Fruit fly (Drosophila melanogaster) whole organism, embryonic: ENCODE data around the gene Eip75B.
A peak's percentile ranks its signal among the peaks of the same experiment; 100 is the strongest.

Experiments
- Ada2b ChIP-seq: fragments of 200-800 bp; sonication (Bioruptor generic); IDR thresholded peaks from 2 replicates; pipeline ENCODE4 v1.3.6; 2022; ENCODE audit warnings: missing biosample characterization, missing genetic modification characterization
- CG10654 ChIP-seq: fragments of 200-800 bp; sonication (Bioruptor generic); optimal IDR thresholded peaks from 2 replicates; lab custom pipeline; 2016; ENCODE audit warnings: missing biosample characterization, missing genetic modification characterization
- CG12104 ChIP-seq: fragments of 200-800 bp; sonication (Bioruptor generic); optimal IDR thresholded peaks from 3 replicates; lab custom pipeline; 2016; ENCODE audit warnings: missing biosample characterization, missing genetic modification characterization
- CG12744 ChIP-seq: fragments of 200-800 bp; sonication (Bioruptor generic); optimal IDR thresholded peaks from 2 replicates; lab custom pipeline; 2016; ENCODE audit warnings: missing biosample characterization, missing genetic modification characterization
- CG13624 ChIP-seq: fragments of 200-800 bp; sonication (Bioruptor generic); optimal IDR thresholded peaks from 2 replicates; lab custom pipeline; 2016; ENCODE audit warnings: missing biosample characterization, missing genetic modification characterization
- CG14050 ChIP-seq: fragments of 200-800 bp; sonication (Bioruptor generic); IDR thresholded peaks from 3 replicates; pipeline ENCODE4 v1.3.6; 2022; ENCODE audit warnings: missing biosample characterization, missing genetic modification characterization
- CG17328 ChIP-seq: fragments of 200-800 bp; sonication (Bioruptor generic); IDR thresholded peaks from 2 replicates; pipeline ENCODE4 v1.3.6; 2022; ENCODE audit warnings: missing biosample characterization, missing genetic modification characterization
- CG17385 ChIP-seq: fragments of 200-800 bp; sonication (Bioruptor generic); optimal IDR thresholded peaks from 3 replicates; lab custom pipeline; 2018; ENCODE audit warnings: missing biosample characterization, mild to moderate bottlenecking, missing genetic modification characterization
- CG2199 ChIP-seq: fragments of 200-800 bp; sonication (Bioruptor generic); IDR thresholded peaks from 3 replicates; pipeline ENCODE4 v1.3.6; 2022; ENCODE audit warnings: missing biosample characterization, missing genetic modification characterization
- CG2202 ChIP-seq: fragments of 200-800 bp; sonication (Bioruptor generic); optimal IDR thresholded peaks from 2 replicates; lab custom pipeline; 2018; ENCODE audit warnings: missing biosample characterization, mild to moderate bottlenecking, missing genetic modification characterization
- CG2678 ChIP-seq: fragments of 200-800 bp; sonication (Bioruptor generic); optimal IDR thresholded peaks from 3 replicates; lab custom pipeline; 2019; ENCODE audit warnings: missing biosample characterization, mild to moderate bottlenecking, missing genetic modification characterization, moderate library complexity
- CG33213 ChIP-seq: fragments of 200-800 bp; sonication (Bioruptor generic); optimal IDR thresholded peaks from 3 replicates; lab custom pipeline; 2016; ENCODE audit warnings: missing biosample characterization, missing genetic modification characterization
- CG4424 ChIP-seq: fragments of 200-800 bp; sonication (Bioruptor generic); optimal IDR thresholded peaks from 3 replicates; lab custom pipeline; 2016; ENCODE audit warnings: missing biosample characterization, missing genetic modification characterization
- CG9215 ChIP-seq: fragments of 200-800 bp; sonication (Bioruptor generic); IDR thresholded peaks from 2 replicates; pipeline ENCODE4 v1.3.6; 2022; ENCODE audit warnings: missing biosample characterization, missing genetic modification characterization
- Dbx ChIP-seq: fragments of 200-800 bp; sonication (Bioruptor generic); IDR thresholded peaks from 3 replicates; pipeline ENCODE4 v1.3.6; 2022; ENCODE audit warnings: missing biosample characterization, missing genetic modification characterization
- Deaf1 ChIP-seq: fragments of 200-800 bp; optimal IDR thresholded peaks from 3 replicates; lab custom pipeline; 2019; ENCODE audit warnings: missing biosample characterization, mild to moderate bottlenecking, missing genetic modification characterization, moderate library complexity
- Gug ChIP-seq: fragments of 200-800 bp; sonication (Bioruptor generic); IDR thresholded peaks from 4 replicates; pipeline ENCODE4 v1.3.6; 2022; ENCODE audit warnings: missing biosample characterization, missing genetic modification characterization
- H2.0 ChIP-seq: fragments of 200-800 bp; sonication (Bioruptor generic); IDR thresholded peaks from 2 replicates; pipeline ENCODE4 v1.3.6; 2022; ENCODE audit warnings: missing biosample characterization, missing genetic modification characterization
- NFAT ChIP-seq: fragments of 200-800 bp; sonication (Bioruptor generic); IDR thresholded peaks from 2 replicates; pipeline ENCODE4 v1.3.6; 2022; ENCODE audit warnings: missing biosample characterization, missing genetic modification characterization
- Oli ChIP-seq: fragments of 200-800 bp; sonication (Bioruptor generic); optimal IDR thresholded peaks from 2 replicates; lab custom pipeline; 2018; ENCODE audit warnings: missing biosample characterization, mild to moderate bottlenecking, missing genetic modification characterization, moderate library complexity
- Optix ChIP-seq: fragments of 200-800 bp; sonication (Bioruptor generic); IDR thresholded peaks from 3 replicates; pipeline ENCODE4 v1.3.6; 2022; ENCODE audit warnings: missing biosample characterization, missing genetic modification characterization
- Rx ChIP-seq: fragments of 200-800 bp; sonication (Bioruptor generic); IDR thresholded peaks from 2 replicates; pipeline ENCODE4 v1.3.6; 2022; ENCODE audit warnings: missing biosample characterization, missing genetic modification characterization
- Ssrp ChIP-seq: fragments of 200-800 bp; sonication (Bioruptor generic); optimal IDR thresholded peaks from 2 replicates; lab custom pipeline; 2018; ENCODE audit warnings: missing biosample characterization, mild to moderate bottlenecking, missing genetic modification characterization, moderate library complexity
- TFAM ChIP-seq: fragments of 200-800 bp; sonication (Bioruptor generic); optimal IDR thresholded peaks from 2 replicates; lab custom pipeline; 2017; ENCODE audit warnings: missing biosample characterization, missing genetic modification characterization, inconsistent platforms
- ash1 ChIP-seq: fragments of 200-800 bp; sonication (Bioruptor generic); optimal IDR thresholded peaks from 2 replicates; lab custom pipeline; 2018; ENCODE audit warnings: missing biosample characterization, mild to moderate bottlenecking, missing genetic modification characterization
- az2 ChIP-seq: fragments of 200-800 bp; sonication (Bioruptor generic); optimal IDR thresholded peaks from 3 replicates; lab custom pipeline; 2016; ENCODE audit warnings: missing biosample characterization, missing genetic modification characterization
- cato ChIP-seq: fragments of 200-800 bp; sonication (Bioruptor generic); optimal IDR thresholded peaks from 2 replicates; lab custom pipeline; 2016; ENCODE audit warnings: missing biosample characterization, missing genetic modification characterization, borderline replicate concordance
- chinmo ChIP-seq: fragments of 200-800 bp; sonication (Bioruptor generic); IDR thresholded peaks from 4 replicates; pipeline ENCODE4 v1.3.6; 2022; ENCODE audit warnings: missing biosample characterization, missing genetic modification characterization; ENCODE audit not compliant: partially characterized antibody
- ci ChIP-seq: fragments of 200-800 bp; sonication (Bioruptor generic); IDR thresholded peaks from 3 replicates; pipeline ENCODE4 v1.3.6; 2022; ENCODE audit warnings: missing biosample characterization, missing genetic modification characterization
- dimm ChIP-seq: fragments of 200-800 bp; sonication (Bioruptor generic); IDR thresholded peaks from 2 replicates; pipeline ENCODE4 v1.3.6; 2022; ENCODE audit warnings: missing biosample characterization, missing genetic modification characterization
- dm ChIP-seq: fragments of 200-800 bp; sonication (Bioruptor generic); optimal IDR thresholded peaks from 3 replicates; lab custom pipeline; 2016; ENCODE audit warnings: missing biosample characterization, missing genetic modification characterization
- esg ChIP-seq: fragments of 200-800 bp; sonication (Bioruptor generic); conservative IDR thresholded peaks from 2 replicates; pipeline ENCODE4 v1.3.6; 2022; ENCODE audit warnings: missing biosample characterization, missing genetic modification characterization
- hb ChIP-seq: fragments of 200-800 bp; sonication (Bioruptor generic); IDR thresholded peaks from 3 replicates; pipeline ENCODE4 v1.3.6; 2022; ENCODE audit warnings: missing biosample characterization, missing genetic modification characterization; ENCODE audit not compliant: partially characterized antibody
- hth ChIP-seq: fragments of >200 bp; optimal IDR thresholded peaks from 2 replicates; lab custom pipeline; 2017; ENCODE audit warnings: inconsistent platforms
- kah ChIP-seq: fragments of 200-800 bp; sonication (Bioruptor generic); optimal IDR thresholded peaks from 2 replicates; lab custom pipeline; 2018; ENCODE audit warnings: missing biosample characterization, mild to moderate bottlenecking, missing genetic modification characterization
- lola ChIP-seq, 3 experiments: fragments of >200 bp in 2 of 3; fragments of 200-800 bp in 1 of 3; sonication (Bioruptor generic) in 1 of 3; optimal IDR thresholded peaks; 2 replicates each; lab custom pipeline; 2017 to 2019; ENCODE audit warnings: missing biosample characterization in 3 of 3, missing genetic modification characterization in 3 of 3, mild to moderate bottlenecking in 1 of 3, moderate library complexity in 1 of 3
- lov ChIP-seq, 2 experiments: fragments of 200-800 bp in 1 of 2; fragments of >200 bp in 1 of 2; sonication (Bioruptor generic) in 1 of 2; IDR thresholded peaks in 1 of 2; optimal IDR thresholded peaks in 1 of 2; 2 replicates in 1 of 2; 3 replicates in 1 of 2; pipeline versions ENCODE4 v1.3.6 to Lab custom; 2017 to 2022; ENCODE audit warnings: missing biosample characterization in 1 of 2, missing genetic modification characterization in 1 of 2
- p53 ChIP-seq: fragments of 200-800 bp; sonication (Bioruptor generic); optimal IDR thresholded peaks from 2 replicates; lab custom pipeline; 2016; ENCODE audit warnings: missing biosample characterization, missing genetic modification characterization
- phol ChIP-seq: fragments of 200-800 bp; sonication (Bioruptor generic); optimal IDR thresholded peaks from 3 replicates; lab custom pipeline; 2018; ENCODE audit warnings: missing biosample characterization, mild to moderate bottlenecking, missing genetic modification characterization, moderate library complexity
- pros ChIP-seq: fragments of 200-800 bp; sonication (Bioruptor generic); optimal IDR thresholded peaks from 3 replicates; lab custom pipeline; 2019; ENCODE audit warnings: missing biosample characterization, mild to moderate bottlenecking, missing genetic modification characterization, moderate library complexity
- ranshi ChIP-seq: fragments of 200-800 bp; sonication (Bioruptor generic); IDR thresholded peaks from 2 replicates; pipeline ENCODE4 v1.3.6; 2022; ENCODE audit warnings: missing biosample characterization, missing genetic modification characterization
- ro ChIP-seq: fragments of 200-800 bp; sonication (Bioruptor generic); IDR thresholded peaks from 2 replicates; pipeline ENCODE4 v1.3.6; 2022; ENCODE audit warnings: missing biosample characterization, missing genetic modification characterization
- sc ChIP-seq, 3 experiments: fragments of >200 bp in 2 of 3; fragments of 200-800 bp in 1 of 3; sonication (Bioruptor generic) in 1 of 3; optimal IDR thresholded peaks; 2 replicates in 2 of 3; 3 replicates in 1 of 3; lab custom pipeline; 2017; ENCODE audit warnings: mild to moderate bottlenecking in 1 of 3, missing biosample characterization in 1 of 3, missing genetic modification characterization in 1 of 3, missing genetic modification reagents in 1 of 3
- shn ChIP-seq: fragments of 200-800 bp; sonication (Bioruptor generic); optimal IDR thresholded peaks from 3 replicates; lab custom pipeline; 2016; ENCODE audit warnings: missing biosample characterization, missing genetic modification characterization
- stc ChIP-seq: fragments of 200-800 bp; sonication (Bioruptor generic); IDR thresholded peaks from 2 replicates; pipeline ENCODE4 v1.3.6; 2022; ENCODE audit warnings: missing biosample characterization, missing genetic modification characterization
- unpg ChIP-seq: fragments of 200-800 bp; sonication (Bioruptor generic); optimal IDR thresholded peaks from 3 replicates; lab custom pipeline; 2018; ENCODE audit warnings: missing biosample characterization, mild to moderate bottlenecking, missing genetic modification characterization, moderate library complexity
- usp ChIP-seq: fragments of >200 bp; optimal IDR thresholded peaks from 2 replicates; lab custom pipeline; 2017; ENCODE audit warnings: missing biosample characterization, missing genetic modification characterization
- vfl ChIP-seq: fragments of 200-800 bp; sonication (Bioruptor generic); optimal IDR thresholded peaks from 2 replicates; lab custom pipeline; 2016; ENCODE audit warnings: missing biosample characterization, missing genetic modification characterization
- yki ChIP-seq: fragments of >200 bp; optimal IDR thresholded peaks from 3 replicates; lab custom pipeline; 2018

Eip75B gene

dm6 chr3L:17999406-18000101 is 64.9 kb downstream of the Eip75B start (continued):
- peak in 1 of 3 experiments; percentile 97 for TF ChIP-seq lola (GFP tag; optimal IDR thresholded peaks at IDR 0.05; lab: Kevin White, UChicago)
- TF ChIP-seq chinmo = peak; percentile 65; the same call in 2 of the 4 replicates
- TF ChIP-seq CG14050 (GFP tag; lab: Robert Waterston, UW) = peak; percentile 81
- peak; percentile 90 for TF ChIP-seq CG10654 (GFP tag; lab: Kevin White, UChicago)
- TF ChIP-seq yki (lab: Kevin White, UChicago) = peak; percentile 91
- TF ChIP-seq CG9215 (GFP tag; lab: Robert Waterston, UW) = peak; percentile 77
- TF ChIP-seq hth (lab: Kevin White, UChicago) = no peak
- no peak for TF ChIP-seq lov (optimal IDR thresholded peaks at IDR 0.05; lab: Kevin White, UChicago)
- peak; percentile 80; the same call in 1 of the 3 replicates for TF ChIP-seq lov (GFP tag; IDR thresholded peaks at IDR 0.05; lab: Robert Waterston, UW)
- TF ChIP-seq ci (GFP tag; lab: Robert Waterston, UW) = peak; percentile 90
- TF ChIP-seq pros (GFP tag; lab: Kevin White, UChicago) = peak; percentile 85
- no peak for TF ChIP-seq ash1
- TF ChIP-seq Ada2b (GFP tag; lab: Robert Waterston, UW) = peak; percentile 80
- TF ChIP-seq sc (optimal IDR thresholded peaks at IDR 0.05; lab: Kevin White, UChicago) = no peak
- TF ChIP-seq sc (GFP tag; optimal IDR thresholded peaks at IDR 0.05; lab: Kevin White, UChicago) = peak; percentile 84
- TF ChIP-seq CG2199 (GFP tag; lab: Robert Waterston, UW) = peak; percentile 75; the same call in 2 of the 3 replicates
- TF ChIP-seq phol = peak; percentile 96
- TF ChIP-seq Rx (GFP tag; lab: Robert Waterston, UW) = peak; percentile 80
- TF ChIP-seq stc (GFP tag; lab: Robert Waterston, UW) = peak; percentile 90
- peak; percentile 55 for TF ChIP-seq p53 (GFP tag; lab: Kevin White, UChicago)
- TF ChIP-seq CG12104 (GFP tag; lab: Kevin White, UChicago) = peak; percentile 92
- peak; percentile 85 for TF ChIP-seq Deaf1 (tag; lab: Kevin White, UChicago)
- peak; percentile 56 for TF ChIP-seq NFAT
- no peak for TF ChIP-seq usp (GFP tag; lab: Kevin White, UChicago)
- peak; percentile 72 for TF ChIP-seq vfl (GFP tag; lab: Kevin White, UChicago)
- TF ChIP-seq CG12744 = peak; percentile 91
- TF ChIP-seq Oli (tag; lab: Kevin White, UChicago) = peak; percentile 94
- peak; percentile 97 for TF ChIP-seq CG2678
- peak; percentile 77 for TF ChIP-seq Dbx
- TF ChIP-seq CG4424 (GFP tag; lab: Kevin White, UChicago) = peak; percentile 94
- peak; percentile 77 for TF ChIP-seq kah
- TF ChIP-seq hb (GFP tag; lab: Robert Waterston, UW) = no peak
- TF ChIP-seq CG2202 (tag; lab: Kevin White, UChicago) = peak; percentile 93
- peak; percentile 89 for TF ChIP-seq CG17385 (GFP tag; lab: Kevin White, UChicago)
- peak; percentile 68 for TF ChIP-seq TFAM
- TF ChIP-seq Ssrp (tag; lab: Kevin White, UChicago) = peak; percentile 94
- TF ChIP-seq CG17328 (GFP tag; lab: Robert Waterston, UW) = peak; percentile 87
- no peak; the same call in 1 of the 2 replicates for TF ChIP-seq ro
- peak; percentile 78; the same call in 1 of the 2 replicates for TF ChIP-seq ranshi
- peak; percentile 92 for TF ChIP-seq cato
- TF ChIP-seq CG13624 (GFP tag; lab: Kevin White, UChicago) = peak; percentile 96
- TF ChIP-seq Optix (GFP tag; lab: Robert Waterston, UW) = peak; percentile 77; the same call in 2 of the 3 replicates
- TF ChIP-seq dimm = peak; percentile 52; the same call in 1 of the 2 replicates
- TF ChIP-seq dm = peak; percentile 93
- peak; percentile 79 for TF ChIP-seq H2.0 (GFP tag; lab: Robert Waterston, UW)
- peak; percentile 89 for TF ChIP-seq CG33213 (GFP tag; lab: Kevin White, UChicago)
- peak; percentile 96 for TF ChIP-seq shn
- TF ChIP-seq Gug (GFP tag; lab: Robert Waterston, UW) = peak; percentile 28; the same call in 3 of the 4 replicates
- peak; percentile 91 for TF ChIP-seq unpg (GFP tag; lab: Kevin White, UChicago)
- peak; percentile 91 for TF ChIP-seq az2 (GFP tag; lab: Kevin White, UChicago)
- TF ChIP-seq esg (GFP tag; lab: Robert Waterston, UW) = peak; percentile 88
